Worm (Caenorhabditis elegans): ENCODE data around the gene sucl-1.
A peak's percentile ranks its signal among the peaks of the same experiment; 100 is the strongest.

sucl-1 gene

ce11 chrX:14740019-14740418 is 13.8 kb upstream of the sucl-1 start, which contains the start of gene C05G5.1:
TSS of gene C05G5.1 (minus strand) at chrX:14740119.
- TF ChIP-seq tbx-8 (GFP tag; optimal IDR thresholded peaks at IDR 0.05), result no peak
- no peak for TF ChIP-seq ham-2 (GFP tag; optimal IDR thresholded peaks at IDR 0.05)
- TF ChIP-seq drap-1 (GFP tag; optimal IDR thresholded peaks at IDR 0.05), result no peak
- TF ChIP-seq pha-4 (tag; optimal IDR thresholded peaks at IDR 0.05), result no peak
- no peak for TF ChIP-seq M03D4.4 (tag; optimal IDR thresholded peaks at IDR 0.05)
- TF ChIP-seq unc-62 (GFP tag; optimal IDR thresholded peaks at IDR 0.05), result no peak

ce11 chrX:14743210-14743609 is 10.6 kb upstream of the sucl-1 start:
- TF ChIP-seq unc-62 (GFP tag; optimal IDR thresholded peaks at IDR 0.05), result no peak
- TF ChIP-seq unc-120 (tag; optimal IDR thresholded peaks at IDR 0.05; ENCODE audit: poor library complexity, severe bottlenecking), result no peak
- no peak for TF ChIP-seq drap-1 (GFP tag; optimal IDR thresholded peaks at IDR 0.05)
- no peak for TF ChIP-seq blmp-1 (tag; optimal IDR thresholded peaks at IDR 0.05)
- TF ChIP-seq elt-1 (tag; optimal IDR thresholded peaks at IDR 0.05; ENCODE audit: borderline replicate concordance, insufficient read depth), result no peak
- no peak for TF ChIP-seq flh-1 (GFP tag; optimal IDR thresholded peaks at IDR 0.05)
- TF ChIP-seq pha-4 (tag; optimal IDR thresholded peaks at IDR 0.05), result no peak
- TF ChIP-seq mab-5 (tag; optimal IDR thresholded peaks at IDR 0.05), result no peak
- TF ChIP-seq ceh-43 (GFP tag; optimal IDR thresholded peaks at IDR 0.05), result no peak
- TF ChIP-seq M03D4.4 (tag; optimal IDR thresholded peaks at IDR 0.05), result no peak
- no peak for TF ChIP-seq mep-1 (tag; optimal IDR thresholded peaks at IDR 0.05)
- no peak for TF ChIP-seq ceh-39 (tag; optimal IDR thresholded peaks at IDR 0.05)
- no peak for TF ChIP-seq ham-2 (GFP tag; optimal IDR thresholded peaks at IDR 0.05)
- no peak for TF ChIP-seq snpc-4 (tag; optimal IDR thresholded peaks at IDR 0.05)
- no peak for TF ChIP-seq nhr-12 (tag; optimal IDR thresholded peaks at IDR 0.05)
- TF ChIP-seq unc-39 (tag; optimal IDR thresholded peaks at IDR 0.05), result no peak
- no peak for TF ChIP-seq ces-1 (GFP tag; optimal IDR thresholded peaks at IDR 0.05)
- TF ChIP-seq elt-3 (tag; optimal IDR thresholded peaks at IDR 0.05), result no peak
- no peak for TF ChIP-seq lin-32 (GFP tag; optimal IDR thresholded peaks at IDR 0.05)

- TF ChIP-seq zip-8 (tag; optimal IDR thresholded peaks at IDR 0.05) (no peak), mep-1 (tag; optimal IDR thresholded peaks at IDR 0.05) (no peak), flh-1 (GFP tag; optimal IDR thresholded peaks at IDR 0.05) (no peak), sptf-1 (tag; optimal IDR thresholded peaks at IDR 0.05) (no peak), hlh-1 (tag; optimal IDR thresholded peaks at IDR 0.05) (no peak), unc-120 (tag; optimal IDR thresholded peaks at IDR 0.05; ENCODE audit: poor library complexity, severe bottlenecking) (no peak), ham-2 (GFP tag; optimal IDR thresholded peaks at IDR 0.05) (no peak), elt-3 (tag; optimal IDR thresholded peaks at IDR 0.05) (no peak)
Observed at ce11 chrX:14743780-14744179, 10.0 kb upstream of the sucl-1 start, which contains the start of gene C05G5.7. TSS of gene C05G5.7 (minus strand) at chrX:14743780.

- TF ChIP-seq ceh-43 (GFP tag; optimal IDR thresholded peaks at IDR 0.05), result no peak
- TF ChIP-seq M03D4.4 (tag; optimal IDR thresholded peaks at IDR 0.05), result no peak
- TF ChIP-seq unc-39 (tag; optimal IDR thresholded peaks at IDR 0.05), result no peak
- no peak for TF ChIP-seq nhr-76 (tag; optimal IDR thresholded peaks at IDR 0.05)
- no peak for TF ChIP-seq elt-1 (tag; optimal IDR thresholded peaks at IDR 0.05; ENCODE audit: borderline replicate concordance, insufficient read depth)
Observed at ce11 chrX:14744496-14744895, 9.3 kb upstream of the sucl-1 start.

ce11 chrX:14745218-14745617 is 8.6 kb upstream of the sucl-1 start:
- TF ChIP-seq sem-2 (GFP tag; optimal IDR thresholded peaks at IDR 0.05), result no peak
- no peak for TF ChIP-seq nhr-2 (tag; optimal IDR thresholded peaks at IDR 0.05)
- TF ChIP-seq mls-2 (tag; optimal IDR thresholded peaks at IDR 0.05), result no peak
- TF ChIP-seq hlh-1 (tag; optimal IDR thresholded peaks at IDR 0.05), result no peak
- TF ChIP-seq elt-3 (tag; optimal IDR thresholded peaks at IDR 0.05), result no peak
- TF ChIP-seq drap-1 (GFP tag; optimal IDR thresholded peaks at IDR 0.05), result no peak
- no peak for TF ChIP-seq ceh-43 (GFP tag; optimal IDR thresholded peaks at IDR 0.05)
- no peak for TF ChIP-seq sptf-1 (tag; optimal IDR thresholded peaks at IDR 0.05)
- no peak for TF ChIP-seq nhr-12 (tag; optimal IDR thresholded peaks at IDR 0.05)
- TF ChIP-seq ham-2 (GFP tag; optimal IDR thresholded peaks at IDR 0.05), result no peak
- TF ChIP-seq unc-62 (GFP tag; optimal IDR thresholded peaks at IDR 0.05), result no peak
- no peak for TF ChIP-seq lin-32 (GFP tag; optimal IDR thresholded peaks at IDR 0.05)
- TF ChIP-seq unc-120 (tag; optimal IDR thresholded peaks at IDR 0.05; ENCODE audit: poor library complexity, severe bottlenecking), result no peak

- TF ChIP-seq mls-2 (tag; optimal IDR thresholded peaks at IDR 0.05) (peak; percentile 47), ztf-11 (tag; optimal IDR thresholded peaks at IDR 0.05) (no peak), pha-4 (tag; optimal IDR thresholded peaks at IDR 0.05) (peak; percentile 41), M03D4.4 (tag; optimal IDR thresholded peaks at IDR 0.05) (peak; percentile 27), unc-120 (tag; optimal IDR thresholded peaks at IDR 0.05; ENCODE audit: poor library complexity, severe bottlenecking) (peak; percentile 66), bed-3 (GFP tag; optimal IDR thresholded peaks at IDR 0.05) (no peak), drap-1 (GFP tag; optimal IDR thresholded peaks at IDR 0.05) (no peak), lsy-2 (tag; optimal IDR thresholded peaks at IDR 0.05) (peak; percentile 68), nhr-12 (tag; optimal IDR thresholded peaks at IDR 0.05) (no peak), tbx-8 (GFP tag; optimal IDR thresholded peaks at IDR 0.05) (no peak), sptf-1 (tag; optimal IDR thresholded peaks at IDR 0.05) (peak; percentile 36), mab-5 (tag; optimal IDR thresholded peaks at IDR 0.05) (no peak), nhr-2 (tag; optimal IDR thresholded peaks at IDR 0.05) (peak; percentile 16), nhr-28 (tag; optimal IDR thresholded peaks at IDR 0.05) (no peak), unc-39 (tag; optimal IDR thresholded peaks at IDR 0.05) (no peak), zip-8 (tag; optimal IDR thresholded peaks at IDR 0.05) (no peak), ceh-83 (GFP tag; optimal IDR thresholded peaks at IDR 0.05) (peak; percentile 16), ces-1 (GFP tag; optimal IDR thresholded peaks at IDR 0.05) (peak; percentile 42), elt-3 (tag; optimal IDR thresholded peaks at IDR 0.05) (peak; percentile 56), snpc-4 (tag; optimal IDR thresholded peaks at IDR 0.05) (no peak), mep-1 (tag; optimal IDR thresholded peaks at IDR 0.05) (peak; percentile 92), cnd-1 (tag; optimal IDR thresholded peaks at IDR 0.05) (peak; percentile 49), flh-1 (GFP tag; optimal IDR thresholded peaks at IDR 0.05) (no peak), ham-2 (GFP tag; optimal IDR thresholded peaks at IDR 0.05) (no peak), hlh-1 (tag; optimal IDR thresholded peaks at IDR 0.05) (peak; percentile 12), lin-32 (GFP tag; optimal IDR thresholded peaks at IDR 0.05) (no peak), ceh-39 (tag; optimal IDR thresholded peaks at IDR 0.05) (peak; percentile 39), blmp-1 (tag; optimal IDR thresholded peaks at IDR 0.05) (no peak), unc-62 (GFP tag; optimal IDR thresholded peaks at IDR 0.05) (peak; percentile 33)
Observed at ce11 chrX:14746948-14747347, 6.9 kb upstream of the sucl-1 start, which contains the start of gene C05G5.2. TSS of gene C05G5.2 (plus strand) at chrX:14747303.
